Fruit fly (Drosophila melanogaster): ENCODE results near the gene CG34434.

The CG34434 gene

DNA sequence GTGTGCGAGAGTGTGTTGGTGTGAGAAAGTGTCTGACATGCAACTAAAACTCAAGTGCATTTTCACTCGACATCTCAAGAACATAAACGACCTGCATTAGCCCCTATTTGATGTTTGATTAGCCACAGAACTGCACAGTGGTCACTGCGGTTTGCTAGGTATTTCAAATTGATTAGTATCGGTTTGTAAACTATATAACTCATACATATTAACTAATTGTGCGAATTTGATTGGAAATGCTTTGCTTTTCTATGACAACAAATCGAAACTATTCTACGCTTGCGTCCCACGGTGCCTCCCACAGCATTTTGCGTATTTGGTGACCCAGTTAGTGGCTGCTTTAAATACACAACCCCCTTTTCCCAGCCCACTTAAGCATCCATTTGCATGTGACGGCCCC is 18.5 kb upstream of the CG34434 start:
- TF ChIP-seq pan (optimal IDR thresholded peaks at IDR 0.05) (no peak), Dfd (GFP tag; optimal IDR thresholded peaks at IDR 0.05) (no peak), Myc (optimal IDR thresholded peaks at IDR 0.05) (no peak), Abd-B (GFP tag; optimal IDR thresholded peaks at IDR 0.05) (no peak), Mio (GFP tag; optimal IDR thresholded peaks at IDR 0.05) (no peak), brk (GFP tag; optimal IDR thresholded peaks at IDR 0.05) (no peak), tai (GFP tag; optimal IDR thresholded peaks at IDR 0.05) (no peak), rgr (GFP tag; optimal IDR thresholded peaks at IDR 0.05) (no peak), N (GFP tag; optimal IDR thresholded peaks at IDR 0.05) (no peak), woc (GFP tag; optimal IDR thresholded peaks at IDR 0.05) (no peak), h (GFP tag; optimal IDR thresholded peaks at IDR 0.05) (no peak), dsf (GFP tag; optimal IDR thresholded peaks at IDR 0.05; ENCODE audit: borderline replicate concordance) (no peak), lola (GFP tag; optimal IDR thresholded peaks at IDR 0.05) (no peak), Sp1 (GFP tag; optimal IDR thresholded peaks at IDR 0.05) (no peak), Jra (GFP tag; optimal IDR thresholded peaks at IDR 0.05) (no peak), dmrt93B (GFP tag; optimal IDR thresholded peaks at IDR 0.05) (no peak), CG32264 (GFP tag; optimal IDR thresholded peaks at IDR 0.05) (no peak), CG9705 (GFP tag; optimal IDR thresholded peaks at IDR 0.05) (no peak), sv (GFP tag; optimal IDR thresholded peaks at IDR 0.05) (no peak)

DNA sequence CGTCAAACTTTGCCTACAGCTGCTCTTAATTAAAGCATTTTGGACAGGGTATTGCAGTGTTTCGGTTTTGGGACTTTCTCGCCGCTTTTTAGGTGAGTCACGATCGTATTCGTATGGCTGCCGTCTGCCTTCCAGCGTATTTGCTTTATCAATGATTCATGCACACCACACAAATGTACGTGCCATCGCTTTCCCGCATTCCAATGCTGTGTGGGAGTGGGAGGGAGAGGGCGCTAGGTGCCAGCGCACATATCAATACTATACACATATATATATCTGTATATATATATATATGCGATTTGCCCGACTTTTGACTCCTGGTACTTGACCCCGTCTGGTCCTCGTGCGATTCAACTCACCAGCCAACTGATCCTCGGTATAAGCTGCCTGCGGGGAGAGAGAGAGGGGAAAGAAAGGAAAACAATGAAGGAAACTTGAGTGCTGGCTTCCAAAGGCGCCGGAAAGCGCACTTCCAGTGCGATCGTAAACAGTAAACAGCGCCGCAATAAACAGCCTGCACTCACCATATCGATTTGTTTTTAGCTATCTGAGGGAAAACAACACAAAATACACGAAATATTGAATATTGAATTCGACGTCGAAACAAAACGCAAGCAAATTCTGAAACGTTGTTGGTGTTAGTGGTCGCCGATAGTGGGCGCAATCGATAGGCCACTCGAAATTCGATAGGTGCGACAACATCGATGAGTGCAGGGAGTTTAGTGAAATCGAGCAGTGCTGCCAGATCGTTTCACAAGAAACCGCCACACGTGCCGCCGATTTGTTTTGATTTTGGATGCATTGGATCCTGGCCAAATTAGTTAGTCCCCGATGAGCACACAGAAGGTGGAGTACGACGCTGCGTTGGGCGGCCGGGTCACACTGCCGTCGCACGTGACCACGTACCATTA is 6.0 kb upstream of the CG34434 start, which contains the start of the genes Mlc-c and Pop1:
Gene Mlc-c (minus strand): TSS at position 647 of the 911 bp plus-strand sequence.
Gene Pop1 (plus strand): TSS at position 756 of the 911 bp plus-strand sequence.
- no peak for TF ChIP-seq Dfd (GFP tag; optimal IDR thresholded peaks at IDR 0.05)
- no peak for TF ChIP-seq Hnf4 (GFP tag; optimal IDR thresholded peaks at IDR 0.05)
- no peak for TF ChIP-seq tai (GFP tag; optimal IDR thresholded peaks at IDR 0.05)
- TF ChIP-seq CG9705 (GFP tag; optimal IDR thresholded peaks at IDR 0.05): no peak
- no peak for TF ChIP-seq ey (GFP tag; optimal IDR thresholded peaks at IDR 0.05)
- no peak for TF ChIP-seq br (GFP tag; optimal IDR thresholded peaks at IDR 0.05)
- TF ChIP-seq sage (GFP tag; optimal IDR thresholded peaks at IDR 0.05): no peak
- no peak for TF ChIP-seq GATAd (GFP tag; optimal IDR thresholded peaks at IDR 0.05)
- no peak for TF ChIP-seq CrebA (GFP tag; optimal IDR thresholded peaks at IDR 0.05; ENCODE audit: borderline replicate concordance)
- TF ChIP-seq Rel (GFP tag; optimal IDR thresholded peaks at IDR 0.05): no peak
- TF ChIP-seq Rel (tag; optimal IDR thresholded peaks at IDR 0.05): peak; percentile 58
- TF ChIP-seq Vsx2 (GFP tag; optimal IDR thresholded peaks at IDR 0.05; ENCODE audit: partially characterized antibody): no peak
- no peak for TF ChIP-seq N (GFP tag; optimal IDR thresholded peaks at IDR 0.05)
- no peak for TF ChIP-seq dsf (GFP tag; optimal IDR thresholded peaks at IDR 0.05; ENCODE audit: borderline replicate concordance)
- TF ChIP-seq OdsH (GFP tag; optimal IDR thresholded peaks at IDR 0.05): no peak
- no peak for TF ChIP-seq dl (GFP tag; optimal IDR thresholded peaks at IDR 0.05; ENCODE audit: insufficient read depth in 1 of 2, partially characterized antibody in 2 of 2)
- TF ChIP-seq h (GFP tag; optimal IDR thresholded peaks at IDR 0.05): no peak
- peak; percentile 29 for TF ChIP-seq Myc (optimal IDR thresholded peaks at IDR 0.05)
- peak; percentile 7 for TF ChIP-seq Hr83 (GFP tag; optimal IDR thresholded peaks at IDR 0.05; ENCODE audit: poor library complexity, severe bottlenecking)
- TF ChIP-seq CG32264 (GFP tag; optimal IDR thresholded peaks at IDR 0.05): no peak
- no peak for TF ChIP-seq woc (GFP tag; optimal IDR thresholded peaks at IDR 0.05)
- peak; percentile 73 for TF ChIP-seq Jra (GFP tag; optimal IDR thresholded peaks at IDR 0.05)
- TF ChIP-seq psq (GFP tag; optimal IDR thresholded peaks at IDR 0.05): peak; percentile 20
- no peak for TF ChIP-seq Sp1 (GFP tag; optimal IDR thresholded peaks at IDR 0.05)
- no peak for TF ChIP-seq Mio (GFP tag; optimal IDR thresholded peaks at IDR 0.05)

DNA sequence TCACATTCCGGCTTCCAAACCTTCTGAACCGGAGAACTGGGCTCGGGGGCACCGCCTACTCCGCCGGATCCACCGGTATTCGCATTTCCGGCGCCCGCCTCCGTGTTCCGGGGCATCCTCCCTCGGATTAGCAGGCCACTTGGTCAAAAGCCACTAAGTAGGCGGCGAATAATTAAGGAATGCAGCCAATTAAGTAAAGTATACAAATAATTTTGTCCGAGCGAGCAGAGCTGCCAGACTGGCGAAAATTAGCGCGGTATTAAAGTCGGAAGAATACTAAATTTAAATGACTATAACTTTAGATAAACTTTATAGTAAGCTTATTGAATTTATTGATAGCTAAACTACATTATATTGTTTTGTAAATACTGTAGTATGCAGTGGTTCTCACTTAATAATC is 2.4 kb upstream of the CG34434 start, which contains the start of gene RhoGAP5A:
Gene RhoGAP5A (minus strand): TSS at position 245 of the 400 bp plus-strand sequence.
- TF ChIP-seq h (GFP tag; optimal IDR thresholded peaks at IDR 0.05): no peak
- TF ChIP-seq Mio (GFP tag; optimal IDR thresholded peaks at IDR 0.05): no peak
- no peak for TF ChIP-seq OdsH (GFP tag; optimal IDR thresholded peaks at IDR 0.05)
- no peak for TF ChIP-seq Sp1 (GFP tag; optimal IDR thresholded peaks at IDR 0.05)
- TF ChIP-seq tai (GFP tag; optimal IDR thresholded peaks at IDR 0.05): no peak
- TF ChIP-seq Vsx2 (GFP tag; optimal IDR thresholded peaks at IDR 0.05; ENCODE audit: partially characterized antibody): no peak
- no peak for TF ChIP-seq Hr83 (GFP tag; optimal IDR thresholded peaks at IDR 0.05; ENCODE audit: poor library complexity, severe bottlenecking)
- TF ChIP-seq lola (GFP tag; optimal IDR thresholded peaks at IDR 0.05): no peak
- TF ChIP-seq Abd-B (GFP tag; optimal IDR thresholded peaks at IDR 0.05): no peak
- no peak for TF ChIP-seq fru (GFP tag; optimal IDR thresholded peaks at IDR 0.05)
- TF ChIP-seq N (GFP tag; optimal IDR thresholded peaks at IDR 0.05): no peak
- TF ChIP-seq dsf (GFP tag; optimal IDR thresholded peaks at IDR 0.05; ENCODE audit: borderline replicate concordance): no peak
- TF ChIP-seq psq (GFP tag; optimal IDR thresholded peaks at IDR 0.05): no peak
